Worm (Caenorhabditis elegans): ENCODE results near the gene C10A4.13.

Gene C10A4.13

DNA sequence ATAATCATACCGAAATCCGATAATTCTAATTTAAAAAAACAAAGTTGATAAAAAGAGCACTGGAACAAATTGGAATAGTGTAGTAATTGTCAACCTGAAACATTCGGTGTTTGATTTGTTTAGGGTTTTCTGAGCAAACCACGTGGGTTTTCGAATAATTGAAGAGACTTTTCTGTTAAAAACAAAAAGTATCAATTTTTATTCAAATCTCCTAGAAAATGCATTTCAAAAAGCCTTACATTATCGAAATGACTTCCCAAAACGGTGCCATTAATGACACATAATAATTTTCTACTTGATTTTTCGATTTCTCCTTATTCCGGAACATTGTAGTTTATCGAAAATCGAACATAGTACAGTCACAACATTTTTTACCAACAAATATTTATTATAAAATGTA is at the start of gene C10A4.13:
TSS of gene C10A4.13 (minus strand) at position 101 of the 400 bp plus-strand sequence.
- no peak for TF ChIP-seq unc-62 (GFP tag; optimal IDR thresholded peaks at IDR 0.05)

DNA sequence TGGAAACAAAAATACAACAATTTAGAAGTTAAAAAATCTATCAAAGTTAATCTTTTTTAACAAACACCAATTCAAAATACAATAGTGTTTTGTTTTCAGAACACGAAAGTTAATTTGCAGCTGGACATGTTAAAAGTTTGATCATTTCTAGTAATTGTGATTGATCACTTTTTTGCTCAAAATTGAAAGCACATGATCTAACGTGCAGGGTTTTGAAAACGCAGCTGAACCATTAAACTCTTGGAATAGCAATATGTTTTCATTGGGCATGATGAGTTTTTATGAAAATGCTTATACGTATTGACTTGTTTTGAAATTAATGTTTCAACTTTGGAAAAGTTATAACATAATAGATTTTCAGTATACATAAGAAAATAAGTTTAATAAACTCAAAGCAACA is 49.5 kb upstream of the C10A4.13 start:
- no peak for TF ChIP-seq unc-62 (GFP tag; optimal IDR thresholded peaks at IDR 0.05)

DNA sequence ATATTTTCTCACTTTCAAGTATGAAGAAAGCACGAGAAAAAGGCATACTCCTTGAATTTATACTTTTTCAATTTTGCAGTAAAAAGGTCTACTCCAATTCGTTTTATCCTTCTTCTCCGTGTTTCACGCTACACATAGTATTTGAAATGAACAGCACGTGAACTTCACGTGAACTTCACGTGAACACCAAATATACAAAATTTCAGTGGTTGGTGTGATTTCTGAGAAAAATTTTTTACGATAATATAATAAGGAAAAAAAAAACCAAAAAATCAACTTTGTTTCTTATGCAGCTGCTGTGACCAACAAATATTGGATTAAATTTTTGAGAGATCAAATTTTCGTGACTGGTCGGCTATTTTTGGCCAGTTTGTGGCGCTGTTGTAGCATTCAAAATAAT is 48.6 kb upstream of the C10A4.13 start:
- no peak for TF ChIP-seq unc-62 (GFP tag; optimal IDR thresholded peaks at IDR 0.05)

DNA sequence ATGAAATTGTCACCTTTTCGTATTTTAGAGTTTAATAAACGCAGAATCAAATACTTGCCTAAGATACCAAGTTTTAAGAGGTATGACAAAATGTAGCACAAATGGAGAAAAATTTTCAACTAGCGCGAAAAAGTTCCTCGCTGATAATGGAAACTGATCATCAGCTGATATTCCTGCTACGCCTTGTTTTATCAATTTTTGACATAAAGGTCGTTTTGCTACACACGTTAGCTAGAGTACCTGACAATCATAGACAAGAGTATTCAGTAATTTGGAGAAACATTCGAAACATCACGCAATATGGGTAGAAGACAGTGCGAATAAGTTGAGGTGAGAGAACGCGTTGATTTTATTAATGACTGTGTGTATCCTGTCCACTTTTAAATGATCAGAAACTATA is 47.9 kb upstream of the C10A4.13 start:
- TF ChIP-seq unc-62 (GFP tag; optimal IDR thresholded peaks at IDR 0.05): no peak

DNA sequence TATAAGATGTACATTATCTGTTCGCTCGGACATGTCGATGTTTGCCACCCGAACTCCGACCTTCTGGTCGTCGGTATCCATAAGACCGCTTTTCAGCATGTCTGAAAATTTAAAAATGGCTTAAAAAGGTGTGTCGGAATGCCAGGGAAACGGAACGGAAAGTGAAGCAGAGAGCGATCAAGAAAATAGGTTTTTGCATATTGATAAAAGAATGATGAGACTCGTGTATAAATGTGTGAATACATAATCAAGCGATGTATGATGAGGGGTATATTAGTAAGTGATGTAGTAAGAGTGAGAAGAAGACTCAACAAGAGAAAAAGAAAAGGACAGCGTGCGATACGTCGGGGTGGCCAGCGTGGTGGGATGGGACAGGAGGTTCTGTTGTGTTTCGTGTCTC is 44.6 kb upstream of the C10A4.13 start, which contains the start of gene acl-12:
TSS of gene acl-12 (minus strand) at position 101 of the 400 bp plus-strand sequence.
- TF ChIP-seq unc-62 (GFP tag; optimal IDR thresholded peaks at IDR 0.05): no peak

DNA sequence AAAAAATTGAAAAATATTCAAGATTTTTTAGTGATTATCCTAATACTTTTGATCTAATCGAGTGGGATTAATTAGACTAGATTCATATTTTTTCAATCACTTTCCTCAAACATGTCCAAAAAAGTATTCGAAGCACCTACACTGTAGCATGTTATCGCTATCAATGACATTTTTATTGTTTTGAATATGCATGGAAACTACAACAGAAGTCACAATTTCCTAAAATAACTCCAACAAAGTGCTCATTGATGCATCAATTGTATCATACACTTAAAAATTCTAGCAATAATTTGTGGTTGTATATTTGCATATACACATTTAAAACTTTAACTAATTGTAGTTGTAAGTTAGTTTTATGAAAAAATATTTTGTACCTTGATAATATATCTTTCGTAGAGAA is 42.3 kb upstream of the C10A4.13 start:
- no peak for TF ChIP-seq unc-62 (GFP tag; optimal IDR thresholded peaks at IDR 0.05)

DNA sequence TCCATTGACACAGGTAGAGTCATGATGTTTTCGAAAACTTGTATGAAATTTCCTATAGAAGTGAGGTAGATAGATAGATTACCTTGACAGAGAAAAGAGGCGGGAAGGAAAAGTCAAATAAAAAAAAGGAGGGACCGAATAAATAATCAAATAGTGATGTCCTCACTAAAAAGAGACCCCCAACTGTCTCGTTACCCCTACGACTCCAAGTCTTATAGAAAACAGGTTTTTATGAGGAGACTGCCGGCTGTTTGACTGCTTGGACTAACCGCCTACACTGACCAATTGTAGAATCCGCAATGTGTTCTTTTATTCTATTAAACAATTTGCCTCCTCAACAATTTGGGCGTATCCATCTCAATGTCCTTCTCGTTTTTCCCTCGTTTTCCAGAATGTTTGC is 40.1 kb upstream of the C10A4.13 start, which contains the start of gene C01C10.2:
TSS of gene C01C10.2 (minus strand) at position 170 of the 400 bp plus-strand sequence.
- TF ChIP-seq unc-62 (GFP tag; optimal IDR thresholded peaks at IDR 0.05): no peak

DNA sequence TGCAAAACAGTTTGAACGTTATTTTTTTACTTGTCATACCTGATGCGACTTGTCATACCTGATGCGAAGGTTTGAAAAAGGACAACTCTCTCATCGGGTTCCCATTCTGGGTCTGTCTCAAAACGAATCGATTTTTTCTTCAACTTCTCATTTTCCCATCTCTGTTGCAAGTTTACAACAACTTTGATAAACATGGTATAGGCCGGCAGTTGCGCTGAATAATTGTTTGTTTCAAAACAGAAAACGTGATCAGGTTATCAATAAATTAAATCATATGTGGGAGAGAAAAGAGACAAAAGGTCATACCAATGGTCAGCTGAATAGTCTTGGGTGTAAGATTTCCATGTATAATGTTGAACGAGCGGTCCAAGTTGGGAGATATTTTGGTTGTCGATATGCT is 39.1 kb upstream of the C10A4.13 start:
- no peak for TF ChIP-seq unc-62 (GFP tag; optimal IDR thresholded peaks at IDR 0.05)

DNA sequence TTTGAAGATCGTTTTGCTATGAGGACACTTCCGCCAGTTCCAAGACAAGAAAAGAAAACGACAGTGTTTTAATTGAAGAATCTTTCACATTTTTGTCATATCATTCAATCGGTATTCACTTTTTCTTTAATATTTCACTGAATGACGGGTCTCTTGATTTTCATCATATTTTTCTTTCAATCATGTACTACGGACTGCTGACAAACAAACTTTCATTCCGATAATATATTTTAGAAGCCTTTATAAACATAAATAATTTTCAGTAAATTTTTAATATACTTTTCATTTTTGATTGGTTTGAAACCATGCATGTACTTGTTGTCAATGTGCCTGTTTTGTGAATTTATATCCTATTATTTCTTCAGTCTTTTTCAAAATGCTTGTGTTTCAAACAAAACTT is 35.4 kb upstream of the C10A4.13 start, which contains the start of gene clc-5:
TSS of gene clc-5 (plus strand) at position 301 of the 400 bp plus-strand sequence.
- no peak for TF ChIP-seq unc-62 (GFP tag; optimal IDR thresholded peaks at IDR 0.05)

DNA sequence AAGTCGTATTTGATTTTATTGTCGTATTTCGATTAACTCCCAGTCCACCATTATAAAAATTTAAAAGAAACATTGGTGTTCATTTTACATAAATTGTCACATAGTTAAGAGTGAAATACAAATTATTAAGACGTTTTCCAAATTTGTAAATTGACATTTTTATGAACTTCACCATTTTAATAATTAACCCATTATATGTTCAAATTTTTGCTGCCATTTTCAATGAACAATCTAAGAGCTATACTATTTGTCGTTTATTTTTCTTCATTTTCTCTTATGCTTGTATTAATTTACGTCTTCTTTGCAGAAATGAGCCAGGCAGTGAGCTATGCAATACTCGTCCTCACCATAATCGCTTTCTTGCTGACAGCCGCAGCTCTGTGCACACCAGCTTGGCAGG is 33.3 kb upstream of the C10A4.13 start, which contains the start of gene clc-2:
TSS of gene clc-2 (plus strand) at position 301 of the 400 bp plus-strand sequence.
- no peak for TF ChIP-seq unc-62 (GFP tag; optimal IDR thresholded peaks at IDR 0.05)

DNA sequence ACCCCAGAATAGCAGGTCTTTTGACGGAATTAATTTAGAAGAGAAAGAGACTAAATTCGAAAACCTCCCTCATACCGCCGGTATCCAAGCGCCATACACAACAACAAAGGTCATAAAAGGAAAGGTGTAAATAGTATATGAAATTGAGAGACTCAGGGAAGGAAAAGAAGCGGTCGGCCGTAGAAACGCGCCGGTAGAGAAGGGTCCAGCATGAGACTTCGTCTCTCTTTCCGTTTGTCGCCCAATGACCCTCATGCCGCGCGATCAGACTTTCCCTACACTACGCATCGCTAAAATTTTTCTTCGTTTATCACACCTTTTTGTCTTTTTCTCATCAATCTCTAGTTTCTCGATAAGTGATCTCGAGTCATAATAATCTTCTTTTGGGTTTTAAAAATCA is 32.6 kb upstream of the C10A4.13 start:
- no peak for TF ChIP-seq unc-62 (GFP tag; optimal IDR thresholded peaks at IDR 0.05)

DNA sequence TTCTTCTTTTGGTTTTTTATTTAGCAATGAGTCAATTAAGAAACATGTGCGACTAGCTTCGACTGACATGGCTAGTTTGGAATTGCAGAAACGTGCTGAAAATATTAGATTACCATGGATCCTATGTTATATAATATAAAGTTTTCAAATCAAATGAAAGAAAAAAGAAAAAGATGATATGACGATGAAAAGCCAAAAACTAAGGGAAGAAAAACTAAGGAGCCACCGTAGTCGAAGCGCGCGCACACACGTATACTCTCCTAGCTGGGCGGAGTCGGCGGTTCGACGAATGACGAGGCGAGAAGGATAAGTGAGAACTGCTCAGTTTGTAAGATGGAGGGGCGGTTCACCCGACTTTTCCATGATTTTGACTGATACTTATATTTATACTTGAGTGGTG is 27.0 kb upstream of the C10A4.13 start, which contains the start of gene mnm-2:
TSS of gene mnm-2 (minus strand) at position 101 of the 400 bp plus-strand sequence.
- no peak for TF ChIP-seq unc-62 (GFP tag; optimal IDR thresholded peaks at IDR 0.05)

DNA sequence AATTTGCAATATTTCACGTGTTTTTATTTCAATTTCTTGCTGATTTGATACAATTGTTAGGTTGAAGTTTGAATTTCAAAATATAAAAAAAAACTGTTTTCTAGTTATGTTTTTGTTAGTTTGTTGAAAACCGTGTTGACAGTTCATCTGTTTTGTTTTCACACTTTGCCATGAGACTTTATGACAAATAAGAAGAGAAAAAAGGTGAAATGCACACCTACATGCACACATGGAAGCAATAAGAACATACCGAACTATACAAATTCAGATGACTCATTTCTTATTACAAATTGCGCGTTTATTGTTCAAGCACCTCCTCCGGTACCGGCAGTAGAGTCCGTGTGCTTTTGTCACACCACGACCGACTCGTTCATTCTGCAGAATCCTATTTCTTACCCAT is 22.7 kb upstream of the C10A4.13 start, which contains the start of gene C10A4.9:
TSS of gene C10A4.9 (plus strand) at position 301 of the 400 bp plus-strand sequence.
- no peak for TF ChIP-seq unc-62 (GFP tag; optimal IDR thresholded peaks at IDR 0.05)

DNA sequence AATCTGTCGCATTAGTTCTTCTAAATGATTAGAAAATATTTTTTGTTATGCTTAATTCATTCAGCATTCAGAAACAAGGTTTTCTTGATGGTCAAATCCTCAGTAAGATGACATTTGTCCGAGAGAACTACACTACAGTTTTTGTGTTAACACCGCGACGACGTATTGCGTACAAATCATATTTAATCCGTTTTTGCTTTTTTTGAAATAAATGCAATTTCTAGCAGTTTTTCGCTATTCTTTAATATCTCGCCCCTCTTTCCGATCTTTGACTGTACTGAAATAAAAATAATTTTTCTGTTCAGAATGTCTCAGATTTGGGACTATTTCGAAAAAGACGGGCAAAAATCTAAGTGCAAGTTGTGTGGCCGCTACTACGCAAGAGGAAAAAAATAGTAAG is 18.2 kb upstream of the C10A4.13 start, which contains the start of gene C10A4.1:
TSS of gene C10A4.1 (plus strand) at position 301 of the 400 bp plus-strand sequence.
- TF ChIP-seq unc-62 (GFP tag; optimal IDR thresholded peaks at IDR 0.05): no peak

DNA sequence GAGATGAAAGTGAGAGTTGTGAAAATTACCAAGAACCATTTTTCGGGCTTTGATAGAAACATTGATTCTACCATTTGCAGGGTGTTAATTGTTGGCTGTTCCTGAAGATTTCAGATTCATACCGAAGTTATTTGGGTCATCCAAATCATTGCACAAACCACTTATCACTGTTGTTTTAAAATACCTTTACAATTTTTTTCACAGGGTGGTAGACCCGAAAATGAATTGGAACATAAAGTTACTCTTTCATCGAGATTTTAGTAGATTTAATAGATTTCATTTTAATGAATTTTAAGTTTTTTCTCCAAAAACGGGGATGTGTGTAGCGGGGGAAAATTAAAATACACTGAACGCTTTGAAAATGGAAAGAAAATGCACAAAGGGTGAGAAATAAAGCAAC is 17.6 kb upstream of the C10A4.13 start, which contains the start of gene C10A4.7:
TSS of gene C10A4.7 (minus strand) at position 101 of the 400 bp plus-strand sequence.
- TF ChIP-seq unc-62 (GFP tag; optimal IDR thresholded peaks at IDR 0.05): no peak

DNA sequence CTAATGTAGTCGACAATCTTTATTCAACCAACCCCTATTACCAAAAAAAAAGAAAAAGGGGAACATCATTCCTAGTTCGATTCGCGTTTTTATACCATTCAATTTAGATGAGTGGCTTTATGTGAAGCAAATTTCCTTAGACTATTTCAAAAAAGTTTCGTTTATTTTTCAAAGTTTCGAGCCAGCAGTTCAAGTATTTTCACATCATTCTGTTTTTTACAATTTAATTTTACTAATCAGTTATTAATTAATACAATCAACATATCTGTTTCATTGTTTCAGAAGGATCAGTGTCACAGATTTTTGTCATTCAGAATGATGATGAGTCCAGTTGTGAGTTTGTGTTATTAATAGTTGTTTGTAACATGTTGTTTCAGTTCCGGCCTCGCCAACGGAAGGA is 12.1 kb upstream of the C10A4.13 start, which contains the start of gene C10A4.2:
TSS of gene C10A4.2 (plus strand) at position 301 of the 400 bp plus-strand sequence.
- no peak for TF ChIP-seq unc-62 (GFP tag; optimal IDR thresholded peaks at IDR 0.05)

DNA sequence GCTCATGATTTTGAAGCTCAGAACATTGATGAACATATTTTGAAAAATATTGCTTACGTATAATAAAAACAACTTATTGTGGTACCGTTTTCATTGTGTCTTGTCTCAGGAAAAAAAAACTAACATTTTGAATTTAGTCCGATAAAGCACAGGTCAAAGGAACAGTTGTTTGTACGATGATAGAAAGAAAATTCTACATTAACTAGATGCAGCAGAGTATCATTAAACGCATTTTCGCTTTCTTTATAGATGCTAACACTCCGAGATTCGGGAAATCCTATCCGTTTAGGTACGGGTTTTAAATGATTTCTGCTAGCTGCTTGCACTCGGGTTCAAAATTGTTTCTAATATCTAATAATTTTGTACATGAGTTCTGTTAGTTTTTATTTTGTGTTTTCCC is 11.2 kb upstream of the C10A4.13 start:
- no peak for TF ChIP-seq unc-62 (GFP tag; optimal IDR thresholded peaks at IDR 0.05)

DNA sequence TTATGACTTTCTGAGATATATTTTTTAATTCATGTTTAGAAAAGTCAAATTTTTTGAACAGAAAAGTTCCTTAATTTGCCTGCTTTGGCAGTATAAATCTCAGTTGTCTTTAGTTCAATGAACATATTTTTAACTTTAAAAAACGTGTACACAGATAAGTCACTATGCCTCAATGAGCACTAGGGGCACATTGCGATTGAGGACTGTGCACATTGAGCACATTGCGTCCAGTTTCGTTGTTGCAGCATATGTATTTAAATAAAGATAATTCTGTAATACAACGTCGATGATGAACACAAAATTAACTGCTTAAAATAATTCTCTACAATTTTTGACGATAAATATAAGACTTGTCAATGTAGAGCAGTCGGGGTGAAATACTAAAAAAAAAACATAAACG is 9.9 kb upstream of the C10A4.13 start:
- TF ChIP-seq unc-62 (GFP tag; optimal IDR thresholded peaks at IDR 0.05): no peak

Data from whole organism, dauer.